Fruit fly (Drosophila melanogaster) whole organism: ENCODE measurements around the gene LanB2.

Source experiments
- CG8478 ChIP-seq: fragments of >200 bp; optimal IDR thresholded peaks from 2 replicates; lab custom pipeline; 2018; ENCODE audit warnings: inconsistent platforms
- Dll ChIP-seq: fragments of >200 bp; optimal IDR thresholded peaks from 2 replicates; lab custom pipeline; 2017
- EcR ChIP-seq, 2 experiments: fragments of >200 bp; optimal IDR thresholded peaks; 2 replicates each; lab custom pipeline; 2017; ENCODE audit warnings: missing biosample characterization in 2 of 2, missing genetic modification characterization in 2 of 2, missing genetic modification reagents in 2 of 2
- pan ChIP-seq: fragments of >200 bp; optimal IDR thresholded peaks from 2 replicates; lab custom pipeline; 2017
- psq ChIP-seq: fragments of >200 bp; optimal IDR thresholded peaks from 2 replicates; lab custom pipeline; 2017
- usp ChIP-seq: fragments of >200 bp; optimal IDR thresholded peaks from 2 replicates; lab custom pipeline; 2017; ENCODE audit warnings: missing biosample characterization, missing genetic modification characterization, mixed read lengths

LanB2 gene

dm6 chr3L:9614589-9615442 lies at the start of gene LanB2:
LanB2 (plus strand) TSS chr3L:9614914.
- TF ChIP-seq usp (GFP tag; lab: Kevin White, UChicago) (no peak), CG8478 (lab: Kevin White, UChicago) (no peak)

- no peak for TF ChIP-seq psq
These were observed 47.9 kb upstream of the LanB2 start for dm6 chr3L:9566849-9567248.

dm6 chr3L:9567748-9568147 lies 47.0 kb upstream of the LanB2 start:
- TF ChIP-seq EcR (GFP tag; optimal IDR thresholded peaks at IDR 0.05; lab: Kevin White, UChicago) (no peak), CG8478 (lab: Kevin White, UChicago) (no peak), psq (no peak), pan (lab: Kevin White, UChicago) (no peak), usp (GFP tag; lab: Kevin White, UChicago) (no peak), Dll (no peak)

dm6 chr3L:9569194-9569593 lies 45.5 kb upstream of the LanB2 start:
- TF ChIP-seq usp (GFP tag; lab: Kevin White, UChicago) (no peak), psq (no peak), EcR (GFP tag; optimal IDR thresholded peaks at IDR 0.05; lab: Kevin White, UChicago) (no peak), pan (lab: Kevin White, UChicago) (no peak), Dll (no peak), CG8478 (lab: Kevin White, UChicago) (no peak)

- TF ChIP-seq psq = no peak
- no peak for TF ChIP-seq CG8478 (lab: Kevin White, UChicago)
- no peak for TF ChIP-seq pan (lab: Kevin White, UChicago)
- no peak for TF ChIP-seq usp (GFP tag; lab: Kevin White, UChicago)
- no peak for TF ChIP-seq EcR (GFP tag; optimal IDR thresholded peaks at IDR 0.05; lab: Kevin White, UChicago)
- no peak for TF ChIP-seq Dll
These were observed 44.9 kb upstream of the LanB2 start for dm6 chr3L:9569849-9570248.

- no peak for TF ChIP-seq EcR (GFP tag; optimal IDR thresholded peaks at IDR 0.05; lab: Kevin White, UChicago)
- TF ChIP-seq Dll = no peak
- no peak for TF ChIP-seq psq
- TF ChIP-seq CG8478 (lab: Kevin White, UChicago) = no peak
- no peak for TF ChIP-seq usp (GFP tag; lab: Kevin White, UChicago)
- TF ChIP-seq pan (lab: Kevin White, UChicago) = no peak
These were observed 43.1 kb upstream of the LanB2 start for dm6 chr3L:9571629-9572028.

- TF ChIP-seq usp (GFP tag; lab: Kevin White, UChicago) = no peak
- TF ChIP-seq Dll = no peak
- TF ChIP-seq psq = no peak
- TF ChIP-seq CG8478 (lab: Kevin White, UChicago) = no peak
- TF ChIP-seq EcR (GFP tag; optimal IDR thresholded peaks at IDR 0.05; lab: Kevin White, UChicago) = no peak
- no peak for TF ChIP-seq pan (lab: Kevin White, UChicago)
These were observed 31.3 kb upstream of the LanB2 start for dm6 chr3L:9583388-9583787.

- TF ChIP-seq EcR (GFP tag; optimal IDR thresholded peaks at IDR 0.05; lab: Kevin White, UChicago) = no peak
- TF ChIP-seq usp (GFP tag; lab: Kevin White, UChicago) = no peak
- no peak for TF ChIP-seq psq
- TF ChIP-seq CG8478 (lab: Kevin White, UChicago) = no peak
- no peak for TF ChIP-seq pan (lab: Kevin White, UChicago)
- no peak for TF ChIP-seq Dll
These were observed 17.2 kb upstream of the LanB2 start, which contains the start of gene Tmc for dm6 chr3L:9597464-9597863. Tmc (plus strand) TSS chr3L:9597764.

dm6 chr3L:9598688-9599087 lies 16.0 kb upstream of the LanB2 start, which contains the start of gene CG3222:
CG3222 (plus strand) TSS chr3L:9598988.
- no peak for TF ChIP-seq Dll

- TF ChIP-seq CG8478 (lab: Kevin White, UChicago) (no peak), EcR (GFP tag; optimal IDR thresholded peaks at IDR 0.05; lab: Kevin White, UChicago) (no peak), psq (no peak), usp (GFP tag; lab: Kevin White, UChicago) (no peak), pan (lab: Kevin White, UChicago) (no peak), Dll (no peak)
These were observed 13.5 kb upstream of the LanB2 start, which contains the start of the genes CG3088 and CG3306 for dm6 chr3L:9601225-9601624. CG3088 (minus strand) TSS chr3L:9601325. CG3306 (plus strand) TSS chr3L:9601523.

- no peak for TF ChIP-seq usp (GFP tag; lab: Kevin White, UChicago)
- no peak for TF ChIP-seq psq
- TF ChIP-seq pan (lab: Kevin White, UChicago) = no peak
- TF ChIP-seq Dll = no peak
- TF ChIP-seq EcR (GFP tag; optimal IDR thresholded peaks at IDR 0.05; lab: Kevin White, UChicago) = no peak
- TF ChIP-seq CG8478 (lab: Kevin White, UChicago) = no peak
These were observed 640 bp upstream of the LanB2 start for dm6 chr3L:9613960-9614588.

- TF ChIP-seq CG8478 (lab: Kevin White, UChicago) (no peak), psq (no peak), pan (lab: Kevin White, UChicago) (no peak), EcR (GFP tag; optimal IDR thresholded peaks at IDR 0.05; lab: Kevin White, UChicago) (no peak), usp (GFP tag; lab: Kevin White, UChicago) (no peak), Dll (no peak)
These were observed 878 bp downstream of the LanB2 start for dm6 chr3L:9615443-9616141.
